Worm (Caenorhabditis elegans): Measurements from ENCODE around the gene hsp-60.

- no peak for TF ChIP-seq flt-1 (GFP tag; IDR thresholded peaks at IDR 0.05)
- TF ChIP-seq ceh-13 (GFP tag; optimal IDR thresholded peaks at IDR 0.05), result no peak
- no peak for TF ChIP-seq sea-1 (GFP tag; conservative IDR thresholded peaks at IDR 0.05)
- TF ChIP-seq pes-1 (GFP tag; IDR thresholded peaks at IDR 0.05), result no peak
- no peak for TF ChIP-seq hmg-4 (GFP tag; optimal IDR thresholded peaks at IDR 0.05)
- no peak for TF ChIP-seq ama-1 (optimal IDR thresholded peaks at IDR 0.05)
- TF ChIP-seq tra-4 (tag; optimal IDR thresholded peaks at IDR 0.05), result no peak
- TF ChIP-seq tbx-11 (GFP tag; IDR thresholded peaks at IDR 0.05), result no peak
- TF ChIP-seq aly-1 (tag; optimal IDR thresholded peaks at IDR 0.05), result no peak
- no peak for TF ChIP-seq scrt-1 (GFP tag; IDR thresholded peaks at IDR 0.05)
- TF ChIP-seq B0310.2 (tag; optimal IDR thresholded peaks at IDR 0.05), result no peak
- TF ChIP-seq F13C5.2 (tag; optimal IDR thresholded peaks at IDR 0.05), result no peak
- no peak for TF ChIP-seq hnd-1 (tag; optimal IDR thresholded peaks at IDR 0.05)
- no peak for TF ChIP-seq ets-7 (tag; optimal IDR thresholded peaks at IDR 0.05)
Measured at ce11 chrIII:1619442-1619841, at the start of gene hsp-60.

Data from whole organism, early embryonic.